Fruit fly (Drosophila melanogaster) S2 (cell line): ENCODE measurements around the gene CG6179.

Experiments
- CG8478 ChIP-seq: fragments of >200 bp; optimal IDR thresholded peaks from 2 replicates; lab custom pipeline; 2018
- CTCF ChIP-seq, 2 experiments: fragments of >200 bp; optimal IDR thresholded peaks; 2 replicates each; lab custom pipeline; 2018

dm6 chrX:18409938-18410337 is 30.1 kb downstream of the CG6179 start, which contains the start of gene Nt5b:
- TF ChIP-seq CG8478 (no peak), CTCF (optimal IDR thresholded peaks at IDR 0.05; lab: Kevin White, UChicago) (no peak)
